Fruit fly (Drosophila melanogaster): ENCODE data around the gene CG4907.

DNA sequence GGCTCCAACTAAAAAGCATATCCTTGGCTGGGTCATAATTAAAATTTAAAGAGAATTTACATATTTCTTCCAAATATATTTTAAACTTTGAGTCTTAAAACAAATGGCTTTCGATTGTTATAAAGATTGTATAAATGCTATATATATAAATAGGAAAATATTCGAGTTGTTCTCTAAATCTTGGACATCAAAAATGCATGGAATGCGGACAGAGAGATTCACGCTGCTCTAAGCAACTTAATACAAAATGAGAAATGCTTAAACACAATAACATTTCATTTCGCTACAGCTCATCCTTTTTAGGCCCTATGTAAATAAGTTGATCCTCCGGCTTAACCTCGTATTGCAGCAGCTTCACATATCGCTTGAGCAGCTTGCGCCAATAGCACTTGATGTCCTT lies 38.4 kb upstream of the CG4907 start, which contains the start of gene CG31139:
- TF ChIP-seq Pdp1 (GFP tag; optimal IDR thresholded peaks at IDR 0.05), result no peak
- TF ChIP-seq z (GFP tag; IDR thresholded peaks at IDR 0.05), result no peak
- TF ChIP-seq klu (GFP tag; IDR thresholded peaks at IDR 0.05), result no peak
- TF ChIP-seq Xbp1 (GFP tag; optimal IDR thresholded peaks at IDR 0.05), result no peak
- TF ChIP-seq GATAe (GFP tag; conservative IDR thresholded peaks at IDR 0.05), result no peak
- TF ChIP-seq CG17361 (GFP tag; IDR thresholded peaks at IDR 0.05), result no peak
- no peak for TF ChIP-seq Optix (GFP tag; IDR thresholded peaks at IDR 0.05)
- TF ChIP-seq CTCF (GFP tag; optimal IDR thresholded peaks at IDR 0.05), result no peak
- TF ChIP-seq Bgb (GFP tag; IDR thresholded peaks at IDR 0.05; ENCODE audit: partially characterized antibody), result no peak
- TF ChIP-seq h (optimal IDR thresholded peaks at IDR 0.05), result no peak
- TF ChIP-seq Hr51 (GFP tag; optimal IDR thresholded peaks at IDR 0.05), result no peak
- TF ChIP-seq fd102C (GFP tag; optimal IDR thresholded peaks at IDR 0.05), result no peak

Measured in whole organism, embryonic.